Worm (Caenorhabditis elegans): Measurements from ENCODE around the gene T19H12.6.

DNA sequence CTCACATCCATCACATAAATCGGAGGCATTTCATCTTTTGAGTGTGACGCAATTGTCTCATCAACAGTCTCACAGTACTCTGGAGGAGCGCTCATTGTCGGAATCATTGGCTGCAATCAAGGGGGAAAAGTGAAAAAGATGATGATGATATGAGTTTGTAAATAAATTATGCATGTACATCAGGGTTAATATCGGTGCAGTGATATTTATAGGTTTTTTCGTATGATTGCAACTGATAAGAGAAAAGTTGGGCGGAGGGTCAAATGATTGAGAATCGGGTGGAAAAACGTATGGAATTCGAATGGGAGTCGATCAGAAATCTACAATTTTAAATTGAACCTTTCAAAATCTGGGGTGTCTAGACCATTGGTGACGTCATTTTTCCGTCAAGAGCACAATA, 37.4 kb upstream of the T19H12.6 start, which contains the start of gene H23N18.6:
- TF ChIP-seq ceh-82 (tag; optimal IDR thresholded peaks at IDR 0.05) (no peak), lin-39 (tag; optimal IDR thresholded peaks at IDR 0.05) (no peak), nhr-28 (tag; optimal IDR thresholded peaks at IDR 0.05) (peak; percentile 69), aha-1 (tag) (peak; percentile 4), nhr-76 (tag; optimal IDR thresholded peaks at IDR 0.05) (no peak), nhr-42 (GFP tag; IDR thresholded peaks at IDR 0.05) (no peak), Y48G9A.11 (GFP tag; IDR thresholded peaks at IDR 0.05) (no peak)
